Fruit fly (Drosophila melanogaster) whole organism, adult: Measurements from ENCODE around the gene salm.

ENCODE experiments used
- CG11617 ChIP-seq: fragments of 200-800 bp; sonication (Bioruptor generic); optimal IDR thresholded peaks from 2 replicates; lab custom pipeline; 2017; ENCODE audit warnings: mild to moderate bottlenecking, missing biosample characterization, missing genetic modification reagents, missing genetic modification characterization
- CG12768 ChIP-seq: fragments of 200-800 bp; sonication (Bioruptor generic); optimal IDR thresholded peaks from 2 replicates; lab custom pipeline; 2017; ENCODE audit warnings: missing biosample characterization, missing genetic modification characterization, mild to moderate bottlenecking, moderate library complexity, missing genetic modification reagents
- CG14711 ChIP-seq: fragments of 200-800 bp; sonication (Bioruptor generic); optimal IDR thresholded peaks from 2 replicates; lab custom pipeline; 2018; ENCODE audit warnings: missing biosample characterization, mild to moderate bottlenecking, missing genetic modification characterization, moderate library complexity
- CG1620 ChIP-seq: fragments of 200-800 bp; sonication (Bioruptor generic); optimal IDR thresholded peaks from 2 replicates; lab custom pipeline; 2016; ENCODE audit warnings: missing biosample characterization, missing genetic modification characterization
- CG33017 ChIP-seq: fragments of 200-800 bp; sonication (Bioruptor generic); optimal IDR thresholded peaks from 2 replicates; lab custom pipeline; 2018; ENCODE audit warnings: missing biosample characterization, mild to moderate bottlenecking, missing genetic modification characterization, moderate library complexity
- CG5204 ChIP-seq: fragments of 200-800 bp; sonication (Bioruptor generic); optimal IDR thresholded peaks from 2 replicates; lab custom pipeline; 2016; ENCODE audit warnings: missing biosample characterization, missing genetic modification characterization
- CG7045 ChIP-seq: fragments of 200-800 bp; sonication (Bioruptor generic); optimal IDR thresholded peaks from 2 replicates; lab custom pipeline; 2017; ENCODE audit warnings: missing biosample characterization, mild to moderate bottlenecking, missing genetic modification characterization
- CG7101 ChIP-seq: fragments of 200-800 bp; sonication (Bioruptor generic); optimal IDR thresholded peaks from 2 replicates; lab custom pipeline; 2018; ENCODE audit warnings: missing biosample characterization, mild to moderate bottlenecking, missing genetic modification characterization, moderate library complexity
- Clk ChIP-seq: fragments of 200-800 bp; sonication (Bioruptor generic); optimal IDR thresholded peaks from 2 replicates; lab custom pipeline; 2017; ENCODE audit warnings: missing biosample characterization, missing genetic modification characterization
- Crg-1 ChIP-seq: fragments of 200-800 bp; sonication (Bioruptor generic); optimal IDR thresholded peaks from 2 replicates; lab custom pipeline; 2016; ENCODE audit warnings: missing biosample characterization, missing genetic modification characterization
- Hr96 ChIP-seq: fragments of 200-800 bp; sonication (Bioruptor generic); optimal IDR thresholded peaks from 2 replicates; lab custom pipeline; 2016; ENCODE audit warnings: missing biosample characterization, missing genetic modification characterization
- Mnt ChIP-seq: fragments of 200-800 bp; sonication (Bioruptor generic); optimal IDR thresholded peaks from 2 replicates; lab custom pipeline; 2016; ENCODE audit warnings: missing biosample characterization, mild to moderate bottlenecking, missing genetic modification characterization
- bab1 ChIP-seq: fragments of 200-800 bp; sonication (Bioruptor generic); optimal IDR thresholded peaks from 3 replicates; lab custom pipeline; 2019; ENCODE audit warnings: missing biosample characterization, mild to moderate bottlenecking, missing genetic modification characterization, moderate library complexity
- cic ChIP-seq: fragments of 200-800 bp; sonication (Bioruptor generic); optimal IDR thresholded peaks from 2 replicates; lab custom pipeline; 2017; ENCODE audit warnings: missing biosample characterization, mild to moderate bottlenecking, missing genetic modification characterization, moderate library complexity
- cnc ChIP-seq, 2 experiments: fragments of >200 bp; optimal IDR thresholded peaks; 2 replicates each; lab custom pipeline; 2017
- kay ChIP-seq: fragments of 200-800 bp; sonication (Bioruptor generic); peaks from one replicate; lab custom pipeline; 2016; ENCODE audit warnings: missing biosample characterization, missing genetic modification characterization, borderline replicate concordance
- ovo ChIP-seq: fragments of 200-800 bp; sonication (Bioruptor generic); optimal IDR thresholded peaks from 2 replicates; lab custom pipeline; 2016; ENCODE audit warnings: missing biosample characterization, missing genetic modification characterization
- pad ChIP-seq: fragments of 200-800 bp; sonication (Bioruptor generic); optimal IDR thresholded peaks from 3 replicates; lab custom pipeline; 2017; ENCODE audit warnings: missing biosample characterization, missing genetic modification characterization, mild to moderate bottlenecking, moderate library complexity, missing genetic modification reagents
- tj ChIP-seq: fragments of 200-800 bp; sonication (Bioruptor generic); optimal IDR thresholded peaks from 3 replicates; lab custom pipeline; 2017; ENCODE audit warnings: missing biosample characterization, mild to moderate bottlenecking, missing genetic modification characterization, moderate library complexity
- toe ChIP-seq: fragments of 200-800 bp; sonication (Bioruptor generic); optimal IDR thresholded peaks from 2 replicates; lab custom pipeline; 2016; ENCODE audit warnings: missing biosample characterization, missing genetic modification characterization

Gene salm

dm6 chr2L:11436548-11436947 lies 8.9 kb downstream of the salm start:
- no peak for TF ChIP-seq tj
- no peak for TF ChIP-seq kay (GFP tag; lab: Kevin White, UChicago)
- TF ChIP-seq cnc (optimal IDR thresholded peaks at IDR 0.05; lab: Kevin White, UChicago): no peak

dm6 chr2L:11432070-11432469 lies 13.3 kb downstream of the salm start:
- TF ChIP-seq cic (GFP tag; lab: Kevin White, UChicago) (no peak), ovo (GFP tag; lab: Kevin White, UChicago) (no peak), Clk (GFP tag; lab: Kevin White, UChicago) (no peak), bab1 (no peak), CG1620 (GFP tag; lab: Kevin White, UChicago) (no peak), CG14711 (tag; lab: Kevin White, UChicago) (no peak), CG11617 (no peak), pad (GFP tag; lab: Kevin White, UChicago) (no peak), CG5204 (GFP tag; lab: Kevin White, UChicago) (no peak), Mnt (GFP tag; lab: Kevin White, UChicago) (no peak), kay (GFP tag; lab: Kevin White, UChicago) (no peak), toe (GFP tag; lab: Kevin White, UChicago) (no peak), tj (no peak), CG7101 (no peak), CG7045 (GFP tag; lab: Kevin White, UChicago) (no peak), Crg-1 (GFP tag; lab: Kevin White, UChicago) (no peak)

dm6 chr2L:11429529-11429928 lies 15.9 kb downstream of the salm start:
- TF ChIP-seq CG12768 (no peak), toe (GFP tag; lab: Kevin White, UChicago) (no peak)

dm6 chr2L:11427656-11428055 lies 17.8 kb downstream of the salm start:
- no peak for TF ChIP-seq tj
- TF ChIP-seq pad (GFP tag; lab: Kevin White, UChicago): no peak
- no peak for TF ChIP-seq Clk (GFP tag; lab: Kevin White, UChicago)
- no peak for TF ChIP-seq CG7045 (GFP tag; lab: Kevin White, UChicago)
- no peak for TF ChIP-seq CG33017 (tag; lab: Kevin White, UChicago)

dm6 chr2L:11423823-11424222 lies 21.6 kb downstream of the salm start:
- no peak for TF ChIP-seq Hr96 (GFP tag; lab: Kevin White, UChicago)
- no peak for TF ChIP-seq CG7045 (GFP tag; lab: Kevin White, UChicago)
- TF ChIP-seq Clk (GFP tag; lab: Kevin White, UChicago): no peak
- no peak for TF ChIP-seq tj
- TF ChIP-seq CG5204 (GFP tag; lab: Kevin White, UChicago): no peak
- no peak for TF ChIP-seq Crg-1 (GFP tag; lab: Kevin White, UChicago)
- TF ChIP-seq ovo (GFP tag; lab: Kevin White, UChicago): no peak
- no peak for TF ChIP-seq CG14711 (tag; lab: Kevin White, UChicago)

dm6 chr2L:11418721-11419120 lies 26.7 kb downstream of the salm start:
- no peak for TF ChIP-seq CG5204 (GFP tag; lab: Kevin White, UChicago)
- TF ChIP-seq Crg-1 (GFP tag; lab: Kevin White, UChicago): no peak
- TF ChIP-seq toe (GFP tag; lab: Kevin White, UChicago): no peak
- no peak for TF ChIP-seq CG12768
- TF ChIP-seq CG1620 (GFP tag; lab: Kevin White, UChicago): no peak
- no peak for TF ChIP-seq cic (GFP tag; lab: Kevin White, UChicago)
- no peak for TF ChIP-seq CG33017 (tag; lab: Kevin White, UChicago)
- TF ChIP-seq Clk (GFP tag; lab: Kevin White, UChicago): no peak
- TF ChIP-seq ovo (GFP tag; lab: Kevin White, UChicago): no peak
- TF ChIP-seq CG7045 (GFP tag; lab: Kevin White, UChicago): no peak
- TF ChIP-seq cnc (optimal IDR thresholded peaks at IDR 0.05; lab: Kevin White, UChicago): no peak
- no peak for TF ChIP-seq CG11617
- TF ChIP-seq Mnt (GFP tag; lab: Kevin White, UChicago): no peak
- TF ChIP-seq pad (GFP tag; lab: Kevin White, UChicago): no peak

dm6 chr2L:11417502-11417901 lies 27.9 kb downstream of the salm start:
- TF ChIP-seq ovo (GFP tag; lab: Kevin White, UChicago) (no peak), CG1620 (GFP tag; lab: Kevin White, UChicago) (no peak), CG7045 (GFP tag; lab: Kevin White, UChicago) (no peak), pad (GFP tag; lab: Kevin White, UChicago) (no peak), tj (no peak), bab1 (no peak)

dm6 chr2L:11414084-11414647 lies 31.2 kb downstream of the salm start:
- TF ChIP-seq Hr96 (GFP tag; lab: Kevin White, UChicago) (no peak), ovo (GFP tag; lab: Kevin White, UChicago) (no peak), CG14711 (tag; lab: Kevin White, UChicago) (no peak), Crg-1 (GFP tag; lab: Kevin White, UChicago) (no peak), CG7101 (no peak)
